Fruit fly (Drosophila melanogaster) whole organism, adult: Measurements from ENCODE around the gene CG14079.
A peak's percentile ranks its signal among the peaks of the same experiment; 100 is the strongest.

Experiments used
- CG11617 ChIP-seq: fragments of 200-800 bp; sonication (Bioruptor generic); optimal IDR thresholded peaks from 2 replicates; lab custom pipeline; 2017; ENCODE audit warnings: mild to moderate bottlenecking, missing biosample characterization, missing genetic modification reagents, missing genetic modification characterization
- CG12768 ChIP-seq: fragments of 200-800 bp; sonication (Bioruptor generic); optimal IDR thresholded peaks from 2 replicates; lab custom pipeline; 2017; ENCODE audit warnings: missing biosample characterization, missing genetic modification characterization, mild to moderate bottlenecking, moderate library complexity, missing genetic modification reagents
- CG14711 ChIP-seq: fragments of 200-800 bp; sonication (Bioruptor generic); optimal IDR thresholded peaks from 2 replicates; lab custom pipeline; 2018; ENCODE audit warnings: missing biosample characterization, mild to moderate bottlenecking, missing genetic modification characterization, moderate library complexity
- CG1620 ChIP-seq: fragments of 200-800 bp; sonication (Bioruptor generic); optimal IDR thresholded peaks from 2 replicates; lab custom pipeline; 2016; ENCODE audit warnings: missing biosample characterization, missing genetic modification characterization
- CG33017 ChIP-seq: fragments of 200-800 bp; sonication (Bioruptor generic); optimal IDR thresholded peaks from 2 replicates; lab custom pipeline; 2018; ENCODE audit warnings: missing biosample characterization, mild to moderate bottlenecking, missing genetic modification characterization, moderate library complexity
- CG5204 ChIP-seq: fragments of 200-800 bp; sonication (Bioruptor generic); optimal IDR thresholded peaks from 2 replicates; lab custom pipeline; 2016; ENCODE audit warnings: missing biosample characterization, missing genetic modification characterization
- CG7045 ChIP-seq: fragments of 200-800 bp; sonication (Bioruptor generic); optimal IDR thresholded peaks from 2 replicates; lab custom pipeline; 2017; ENCODE audit warnings: missing biosample characterization, mild to moderate bottlenecking, missing genetic modification characterization
- CG7101 ChIP-seq: fragments of 200-800 bp; sonication (Bioruptor generic); optimal IDR thresholded peaks from 2 replicates; lab custom pipeline; 2018; ENCODE audit warnings: missing biosample characterization, mild to moderate bottlenecking, missing genetic modification characterization, moderate library complexity
- Clk ChIP-seq: fragments of 200-800 bp; sonication (Bioruptor generic); optimal IDR thresholded peaks from 2 replicates; lab custom pipeline; 2017; ENCODE audit warnings: missing biosample characterization, missing genetic modification characterization
- Crg-1 ChIP-seq: fragments of 200-800 bp; sonication (Bioruptor generic); optimal IDR thresholded peaks from 2 replicates; lab custom pipeline; 2016; ENCODE audit warnings: missing biosample characterization, missing genetic modification characterization
- Hr96 ChIP-seq: fragments of 200-800 bp; sonication (Bioruptor generic); optimal IDR thresholded peaks from 2 replicates; lab custom pipeline; 2016; ENCODE audit warnings: missing biosample characterization, missing genetic modification characterization
- Mnt ChIP-seq: fragments of 200-800 bp; sonication (Bioruptor generic); optimal IDR thresholded peaks from 2 replicates; lab custom pipeline; 2016; ENCODE audit warnings: missing biosample characterization, mild to moderate bottlenecking, missing genetic modification characterization
- bab1 ChIP-seq: fragments of 200-800 bp; sonication (Bioruptor generic); optimal IDR thresholded peaks from 3 replicates; lab custom pipeline; 2019; ENCODE audit warnings: missing biosample characterization, mild to moderate bottlenecking, missing genetic modification characterization, moderate library complexity
- cic ChIP-seq: fragments of 200-800 bp; sonication (Bioruptor generic); optimal IDR thresholded peaks from 2 replicates; lab custom pipeline; 2017; ENCODE audit warnings: missing biosample characterization, mild to moderate bottlenecking, missing genetic modification characterization, moderate library complexity
- cnc ChIP-seq, 2 experiments: fragments of >200 bp; optimal IDR thresholded peaks; 2 replicates each; lab custom pipeline; 2017
- kay ChIP-seq: fragments of 200-800 bp; sonication (Bioruptor generic); peaks from one replicate; lab custom pipeline; 2016; ENCODE audit warnings: missing biosample characterization, missing genetic modification characterization, borderline replicate concordance
- ovo ChIP-seq: fragments of 200-800 bp; sonication (Bioruptor generic); optimal IDR thresholded peaks from 2 replicates; lab custom pipeline; 2016; ENCODE audit warnings: missing biosample characterization, missing genetic modification characterization
- pad ChIP-seq: fragments of 200-800 bp; sonication (Bioruptor generic); optimal IDR thresholded peaks from 3 replicates; lab custom pipeline; 2017; ENCODE audit warnings: missing biosample characterization, missing genetic modification characterization, mild to moderate bottlenecking, moderate library complexity, missing genetic modification reagents
- tj ChIP-seq: fragments of 200-800 bp; sonication (Bioruptor generic); optimal IDR thresholded peaks from 3 replicates; lab custom pipeline; 2017; ENCODE audit warnings: missing biosample characterization, mild to moderate bottlenecking, missing genetic modification characterization, moderate library complexity
- toe ChIP-seq: fragments of 200-800 bp; sonication (Bioruptor generic); optimal IDR thresholded peaks from 2 replicates; lab custom pipeline; 2016; ENCODE audit warnings: missing biosample characterization, missing genetic modification characterization

Gene CG14079

dm6 chr3L:19054266-19054665 is 43.5 kb upstream of the CG14079 start:
- no peak for TF ChIP-seq CG1620
- no peak for TF ChIP-seq bab1
- TF ChIP-seq cic = no peak
- TF ChIP-seq Clk (GFP tag; lab: Kevin White, UChicago) = no peak
- no peak for TF ChIP-seq kay (GFP tag; lab: Kevin White, UChicago)
- no peak for TF ChIP-seq Crg-1 (GFP tag; lab: Kevin White, UChicago)

- no peak for TF ChIP-seq CG11617 (GFP tag; lab: Kevin White, UChicago)
- no peak for TF ChIP-seq CG7101
- no peak for TF ChIP-seq Crg-1 (GFP tag; lab: Kevin White, UChicago)
- no peak for TF ChIP-seq CG1620
- TF ChIP-seq cic = no peak
- no peak for TF ChIP-seq cnc (optimal IDR thresholded peaks at IDR 0.05; lab: Kevin White, UChicago)
- TF ChIP-seq CG33017 (tag; lab: Kevin White, UChicago) = no peak
- no peak for TF ChIP-seq CG14711 (tag; lab: Kevin White, UChicago)
- no peak for TF ChIP-seq ovo (GFP tag; lab: Kevin White, UChicago)
- no peak for TF ChIP-seq tj (GFP tag; lab: Kevin White, UChicago)
- TF ChIP-seq Clk (GFP tag; lab: Kevin White, UChicago) = no peak
- TF ChIP-seq Hr96 (GFP tag; lab: Kevin White, UChicago) = no peak
- TF ChIP-seq CG12768 (GFP tag; lab: Kevin White, UChicago) = no peak
Measured at dm6 chr3L:19055064-19055463, 42.7 kb upstream of the CG14079 start.

- TF ChIP-seq Mnt (no peak), CG1620 (no peak), ovo (GFP tag; lab: Kevin White, UChicago) (no peak), CG7045 (no peak), toe (GFP tag; lab: Kevin White, UChicago) (no peak), bab1 (no peak), cic (no peak), CG11617 (GFP tag; lab: Kevin White, UChicago) (no peak), CG12768 (GFP tag; lab: Kevin White, UChicago) (no peak)
Measured at dm6 chr3L:19056857-19057324, 40.9 kb upstream of the CG14079 start.

- TF ChIP-seq CG14711 (tag; lab: Kevin White, UChicago) (no peak), CG11617 (GFP tag; lab: Kevin White, UChicago) (no peak), Mnt (no peak), pad (no peak), CG7101 (no peak), CG12768 (GFP tag; lab: Kevin White, UChicago) (no peak), bab1 (no peak)
Measured at dm6 chr3L:19058824-19059223, 39.0 kb upstream of the CG14079 start.

dm6 chr3L:19062472-19063409 is 35.1 kb upstream of the CG14079 start, which contains the start of the genes Ugt316A1 and Sfxn2:
Gene Ugt316A1 (minus strand): TSS chr3L:19062816.
Gene Sfxn2 (plus strand): TSS chr3L:19063165.
- no peak for TF ChIP-seq kay (GFP tag; lab: Kevin White, UChicago)
- peak; percentile 19 for TF ChIP-seq CG1620
- peak; percentile 35 for TF ChIP-seq CG5204 (GFP tag; lab: Kevin White, UChicago)
- peak; percentile 9 for TF ChIP-seq CG7101
- peak; percentile 35 for TF ChIP-seq Crg-1 (GFP tag; lab: Kevin White, UChicago)
- TF ChIP-seq tj (GFP tag; lab: Kevin White, UChicago) = no peak
- peak; percentile 45 for TF ChIP-seq toe (GFP tag; lab: Kevin White, UChicago)
- peak; percentile 62 for TF ChIP-seq CG12768 (GFP tag; lab: Kevin White, UChicago)
- peak; percentile 64 for TF ChIP-seq CG11617 (GFP tag; lab: Kevin White, UChicago)
- TF ChIP-seq cic = no peak
- TF ChIP-seq ovo (GFP tag; lab: Kevin White, UChicago) = peak; percentile 43
- TF ChIP-seq Hr96 (GFP tag; lab: Kevin White, UChicago) = peak; percentile 50
- peak; percentile 46 for TF ChIP-seq bab1
- peak; percentile 33 for TF ChIP-seq Mnt
- TF ChIP-seq CG14711 (tag; lab: Kevin White, UChicago) = peak; percentile 18
- TF ChIP-seq pad = peak; percentile 31
- no peak for TF ChIP-seq cnc (optimal IDR thresholded peaks at IDR 0.05; lab: Kevin White, UChicago)
- peak; percentile 42 for TF ChIP-seq Clk (GFP tag; lab: Kevin White, UChicago)

dm6 chr3L:19063410-19063752 is 34.4 kb upstream of the CG14079 start:
- TF ChIP-seq Mnt (no peak), tj (GFP tag; lab: Kevin White, UChicago) (peak; percentile 63), cnc (optimal IDR thresholded peaks at IDR 0.05; lab: Kevin White, UChicago) (peak; percentile 37 to 60), CG14711 (tag; lab: Kevin White, UChicago) (no peak), CG5204 (GFP tag; lab: Kevin White, UChicago) (no peak)
